Fruit fly (Drosophila melanogaster) whole organism, embryonic: ENCODE data around the gene Prosalpha6T.
A peak's percentile ranks its signal among the peaks of the same experiment; 100 is the strongest.

ENCODE experiments used
- Adf1 ChIP-seq: fragments of 200-800 bp; sonication (Bioruptor generic); IDR thresholded peaks from 2 replicates; pipeline ENCODE4 v1.3.6; 2022; ENCODE audit warnings: missing biosample characterization, missing genetic modification characterization
- Antp ChIP-seq: fragments of 200-800 bp; sonication (Bioruptor generic); optimal IDR thresholded peaks from 3 replicates; lab custom pipeline; 2016; ENCODE audit warnings: missing biosample characterization, missing genetic modification characterization
- BEAF-32 ChIP-seq: fragments of 200-800 bp; sonication (Bioruptor generic); optimal IDR thresholded peaks from 3 replicates; lab custom pipeline; 2017; ENCODE audit warnings: missing biosample characterization, missing genetic modification characterization, mild to moderate bottlenecking, moderate library complexity, missing genetic modification reagents
- C15 ChIP-seq: fragments of 200-800 bp; sonication (Bioruptor generic); IDR thresholded peaks from 3 replicates; pipeline ENCODE4 v1.3.6; 2022; ENCODE audit warnings: missing biosample characterization, missing genetic modification characterization
- CG10267 ChIP-seq: fragments of 200-800 bp; sonication (Bioruptor generic); optimal IDR thresholded peaks from 2 replicates; lab custom pipeline; 2018; ENCODE audit warnings: missing biosample characterization, mild to moderate bottlenecking, missing genetic modification characterization, moderate library complexity
- CG10543 ChIP-seq: fragments of 200-800 bp; sonication (Bioruptor generic); optimal IDR thresholded peaks from 3 replicates; lab custom pipeline; 2017; ENCODE audit warnings: missing biosample characterization, mild to moderate bottlenecking, missing genetic modification characterization, moderate library complexity
- CG12155 ChIP-seq: fragments of 200-800 bp; sonication (Bioruptor generic); optimal IDR thresholded peaks from 3 replicates; lab custom pipeline; 2016; ENCODE audit warnings: missing biosample characterization, missing genetic modification characterization
- CG12219 ChIP-seq: fragments of 200-800 bp; sonication (Bioruptor generic); optimal IDR thresholded peaks from 3 replicates; lab custom pipeline; 2018; ENCODE audit warnings: missing biosample characterization, mild to moderate bottlenecking, missing genetic modification characterization
- CG14014 ChIP-seq: fragments of 200-800 bp; sonication (Bioruptor generic); IDR thresholded peaks from 2 replicates; pipeline ENCODE4 v1.3.6; 2022; ENCODE audit warnings: missing biosample characterization, missing genetic modification characterization
- CG14441 ChIP-seq: fragments of 200-800 bp; sonication (Bioruptor generic); IDR thresholded peaks from 2 replicates; pipeline ENCODE4 v1.3.6; 2022; ENCODE audit warnings: missing biosample characterization, missing genetic modification characterization
- CG14710 ChIP-seq: fragments of 200-800 bp; sonication (Bioruptor generic); optimal IDR thresholded peaks from 3 replicates; lab custom pipeline; 2019; ENCODE audit warnings: missing biosample characterization, mild to moderate bottlenecking, missing genetic modification characterization, moderate library complexity
- CG1602 ChIP-seq: fragments of 200-800 bp; sonication (Bioruptor generic); optimal IDR thresholded peaks from 3 replicates; lab custom pipeline; 2016; ENCODE audit warnings: missing biosample characterization, missing genetic modification characterization
- CG1603 ChIP-seq: fragments of 200-800 bp; sonication (Bioruptor generic); optimal IDR thresholded peaks from 2 replicates; lab custom pipeline; 2019; ENCODE audit warnings: missing biosample characterization, mild to moderate bottlenecking, missing genetic modification characterization, moderate library complexity
- CG18262 ChIP-seq: fragments of 200-800 bp; optimal IDR thresholded peaks from 3 replicates; lab custom pipeline; 2019; ENCODE audit warnings: missing biosample characterization, mild to moderate bottlenecking, missing genetic modification characterization, moderate library complexity
- CG2712 ChIP-seq: fragments of 200-800 bp; optimal IDR thresholded peaks from 3 replicates; lab custom pipeline; 2019; ENCODE audit warnings: missing biosample characterization, mild to moderate bottlenecking, missing genetic modification characterization, moderate library complexity
- CG30020 ChIP-seq: fragments of 200-800 bp; optimal IDR thresholded peaks from 2 replicates; lab custom pipeline; 2019; ENCODE audit warnings: missing biosample characterization, mild to moderate bottlenecking, missing genetic modification characterization, moderate library complexity
- CG3163 ChIP-seq: fragments of 200-800 bp; sonication (Bioruptor generic); optimal IDR thresholded peaks from 3 replicates; lab custom pipeline; 2016; ENCODE audit warnings: missing biosample characterization, missing genetic modification characterization
- CG34376 ChIP-seq: fragments of 200-800 bp; sonication (Bioruptor generic); optimal IDR thresholded peaks from 2 replicates; lab custom pipeline; 2018; ENCODE audit warnings: missing biosample characterization, mild to moderate bottlenecking, missing genetic modification characterization
- CG7357 ChIP-seq: fragments of 200-800 bp; sonication (Bioruptor generic); IDR thresholded peaks from 3 replicates; pipeline ENCODE4 v1.3.6; 2022; ENCODE audit warnings: missing biosample characterization, missing genetic modification characterization
- CG7786 ChIP-seq: fragments of 200-800 bp; sonication (Bioruptor generic); optimal IDR thresholded peaks from 2 replicates; lab custom pipeline; 2016; ENCODE audit warnings: missing biosample characterization, missing genetic modification characterization
- CG9437 ChIP-seq: fragments of 200-800 bp; sonication (Bioruptor generic); optimal IDR thresholded peaks from 2 replicates; lab custom pipeline; 2018; ENCODE audit warnings: missing biosample characterization, mild to moderate bottlenecking, missing genetic modification characterization
- CrebB ChIP-seq: fragments of 200-800 bp; sonication (Bioruptor generic); optimal IDR thresholded peaks from 3 replicates; lab custom pipeline; 2018; ENCODE audit warnings: missing biosample characterization, mild to moderate bottlenecking, missing genetic modification characterization
- Doc2 ChIP-seq: fragments of 200-800 bp; sonication (Bioruptor generic); IDR thresholded peaks from 2 replicates; pipeline ENCODE4 v1.3.6; 2022; ENCODE audit warnings: missing biosample characterization, missing genetic modification characterization
- Eip74EF ChIP-seq, 2 experiments: fragments of 200-800 bp in 1 of 2; fragments of >200 bp in 1 of 2; sonication (Bioruptor generic) in 1 of 2; optimal IDR thresholded peaks; 2 replicates each; lab custom pipeline; 2017 to 2019; ENCODE audit warnings: missing biosample characterization in 2 of 2, missing genetic modification characterization in 2 of 2, mild to moderate bottlenecking in 1 of 2, moderate library complexity in 1 of 2
- Hr78 ChIP-seq, 2 experiments: fragments of 200-800 bp in 1 of 2; fragments of >200 bp in 1 of 2; sonication (Bioruptor generic) in 1 of 2; optimal IDR thresholded peaks; 2 replicates each; lab custom pipeline; 2017 to 2019; ENCODE audit warnings: missing biosample characterization in 2 of 2, missing genetic modification characterization in 2 of 2, mild to moderate bottlenecking in 1 of 2, moderate library complexity in 1 of 2
- Lim3 ChIP-seq: fragments of 200-800 bp; sonication (Bioruptor generic); IDR thresholded peaks from 2 replicates; pipeline ENCODE4 v1.3.6; 2022; ENCODE audit warnings: missing biosample characterization, missing genetic modification characterization
- MESR4 ChIP-seq: fragments of 200-800 bp; sonication (Bioruptor generic); optimal IDR thresholded peaks from 2 replicates; lab custom pipeline; 2018; ENCODE audit warnings: missing biosample characterization, mild to moderate bottlenecking, missing genetic modification characterization, moderate library complexity
- Myb ChIP-seq: fragments of 200-800 bp; sonication (Bioruptor generic); optimal IDR thresholded peaks from 2 replicates; lab custom pipeline; 2016; ENCODE audit warnings: missing biosample characterization, missing genetic modification characterization
- NC2β ChIP-seq: fragments of 200-800 bp; sonication (Bioruptor generic); optimal IDR thresholded peaks from 2 replicates; lab custom pipeline; 2016; ENCODE audit warnings: missing biosample characterization, missing genetic modification characterization
- Neu2 ChIP-seq: fragments of 200-800 bp; sonication (Bioruptor generic); optimal IDR thresholded peaks from 3 replicates; lab custom pipeline; 2016; ENCODE audit warnings: missing biosample characterization, missing genetic modification characterization, borderline replicate concordance
- NfI ChIP-seq: fragments of 200-800 bp; sonication (Bioruptor generic); optimal IDR thresholded peaks from 3 replicates; lab custom pipeline; 2018; ENCODE audit warnings: missing biosample characterization, mild to moderate bottlenecking, missing genetic modification characterization, moderate library complexity
- Oaz ChIP-seq: fragments of 200-800 bp; sonication (Bioruptor generic); IDR thresholded peaks from 2 replicates; pipeline ENCODE4 v1.3.6; 2022; ENCODE audit warnings: missing biosample characterization, missing genetic modification characterization
- Sry-β ChIP-seq: fragments of 200-800 bp; sonication (Bioruptor generic); optimal IDR thresholded peaks from 2 replicates; lab custom pipeline; 2018; ENCODE audit warnings: missing biosample characterization, mild to moderate bottlenecking, missing genetic modification characterization, moderate library complexity
- Sry-δ ChIP-seq: fragments of 200-800 bp; sonication (Bioruptor generic); optimal IDR thresholded peaks from 2 replicates; lab custom pipeline; 2016; ENCODE audit warnings: missing biosample characterization, missing genetic modification characterization
- bsh ChIP-seq, 2 experiments: fragments of 200-800 bp; sonication (Bioruptor generic); optimal IDR thresholded peaks; 2 replicates each; lab custom pipeline; 2017 to 2018; ENCODE audit warnings: mild to moderate bottlenecking in 2 of 2, missing biosample characterization in 2 of 2, missing genetic modification characterization in 2 of 2, moderate library complexity in 1 of 2
- caup ChIP-seq: fragments of 200-800 bp; sonication (Bioruptor generic); optimal IDR thresholded peaks from 3 replicates; lab custom pipeline; 2017; ENCODE audit warnings: missing biosample characterization, mild to moderate bottlenecking, missing genetic modification characterization, moderate library complexity; ENCODE audit not compliant: severe bottlenecking
- cwo ChIP-seq: fragments of 200-800 bp; sonication (Bioruptor generic); optimal IDR thresholded peaks from 3 replicates; lab custom pipeline; 2017; ENCODE audit warnings: missing biosample characterization, missing genetic modification characterization, mild to moderate bottlenecking, moderate library complexity, missing genetic modification reagents
- jigr1 ChIP-seq: fragments of 200-800 bp; sonication (Bioruptor generic); IDR thresholded peaks from 3 replicates; pipeline ENCODE4 v1.3.6; 2022; ENCODE audit warnings: missing biosample characterization, missing genetic modification characterization
- kay ChIP-seq: fragments of 200-800 bp; sonication (Bioruptor generic); optimal IDR thresholded peaks from 2 replicates; lab custom pipeline; 2016; ENCODE audit warnings: missing biosample characterization, missing genetic modification characterization
- nom ChIP-seq: fragments of 200-800 bp; sonication (Bioruptor generic); optimal IDR thresholded peaks from 2 replicates; lab custom pipeline; 2017; ENCODE audit warnings: missing biosample characterization, missing genetic modification characterization, mild to moderate bottlenecking, moderate library complexity, missing genetic modification reagents
- peb ChIP-seq: fragments of 200-800 bp; sonication (Bioruptor generic); IDR thresholded peaks from 2 replicates; pipeline ENCODE4 v1.3.6; 2022; ENCODE audit warnings: missing biosample characterization, missing genetic modification characterization
- pnt ChIP-seq: fragments of 200-800 bp; sonication (Bioruptor generic); optimal IDR thresholded peaks from 3 replicates; lab custom pipeline; 2016; ENCODE audit warnings: missing biosample characterization, missing genetic modification characterization
- schlank ChIP-seq: fragments of 200-800 bp; sonication (Bioruptor generic); optimal IDR thresholded peaks from 2 replicates; lab custom pipeline; 2018; ENCODE audit warnings: missing biosample characterization, mild to moderate bottlenecking, missing genetic modification characterization
- seq ChIP-seq: fragments of 200-800 bp; sonication (Bioruptor generic); IDR thresholded peaks from 2 replicates; pipeline ENCODE4 v1.3.6; 2022; ENCODE audit warnings: missing biosample characterization, missing genetic modification characterization
- so ChIP-seq: fragments of 200-800 bp; sonication (Bioruptor generic); IDR thresholded peaks from 3 replicates; pipeline ENCODE4 v1.3.6; 2022; ENCODE audit warnings: missing biosample characterization, missing genetic modification characterization
- sr ChIP-seq: fragments of 200-800 bp; sonication (Bioruptor generic); IDR thresholded peaks from 3 replicates; pipeline ENCODE4 v1.3.6; 2022; ENCODE audit warnings: missing biosample characterization, missing genetic modification characterization
- vnd ChIP-seq: fragments of 200-800 bp; sonication (Bioruptor generic); IDR thresholded peaks from 3 replicates; pipeline ENCODE4 v1.3.6; 2022; ENCODE audit warnings: missing biosample characterization, missing genetic modification characterization; ENCODE audit not compliant: partially characterized antibody
- wek ChIP-seq: fragments of 200-800 bp; sonication (Bioruptor generic); optimal IDR thresholded peaks from 3 replicates; lab custom pipeline; 2018; ENCODE audit warnings: missing biosample characterization, mild to moderate bottlenecking, missing genetic modification characterization, moderate library complexity
- z ChIP-seq: fragments of 200-800 bp; sonication (Bioruptor generic); IDR thresholded peaks from 3 replicates; pipeline ENCODE4 v1.3.6; 2022; ENCODE audit warnings: missing biosample characterization, missing genetic modification characterization

The Prosalpha6T gene

dm6 chr2L:13203437-13204137, 28.3 kb upstream of the Prosalpha6T start, which contains the start of gene Pect (continued):
- TF ChIP-seq CG1603 (tag; lab: Kevin White, UChicago): no peak
- TF ChIP-seq kay (GFP tag; lab: Kevin White, UChicago): no peak
- no peak for TF ChIP-seq CG14441 (GFP tag; lab: Robert Waterston, UW)
- TF ChIP-seq Oaz (GFP tag; lab: Robert Waterston, UW): no peak
- TF ChIP-seq jigr1 (GFP tag; lab: Robert Waterston, UW): no peak
- TF ChIP-seq BEAF-32 (GFP tag; lab: Kevin White, UChicago): peak; percentile 83
- TF ChIP-seq pnt (GFP tag; lab: Kevin White, UChicago): no peak
- TF ChIP-seq so (GFP tag; lab: Robert Waterston, UW): peak; percentile 66; the same call in 1 of the 3 replicates
- TF ChIP-seq CG3163 (GFP tag; lab: Kevin White, UChicago): no peak
- TF ChIP-seq CG7786: no peak
- peak; percentile 30 for TF ChIP-seq caup
- no peak for TF ChIP-seq Doc2 (GFP tag; lab: Robert Waterston, UW)
- TF ChIP-seq Sry-δ (GFP tag; lab: Kevin White, UChicago): peak; percentile 53
- no peak for TF ChIP-seq peb (GFP tag; lab: Robert Waterston, UW)
- TF ChIP-seq bsh (GFP tag; optimal IDR thresholded peaks at IDR 0.05; lab: Kevin White, UChicago): peak in 1 of 2 experiments; percentile 42
- peak; percentile 29 for TF ChIP-seq Adf1 (GFP tag; lab: Robert Waterston, UW)
- TF ChIP-seq seq (GFP tag; lab: Robert Waterston, UW): peak; percentile 44; the same call in 1 of the 2 replicates
- no peak for TF ChIP-seq Hr78 (GFP tag; optimal IDR thresholded peaks at IDR 0.05; lab: Kevin White, UChicago)
- TF ChIP-seq Lim3: no peak
- TF ChIP-seq sr (GFP tag; lab: Robert Waterston, UW): no peak
- TF ChIP-seq CG14710 (tag; lab: Kevin White, UChicago): peak; percentile 69
- peak; percentile 6 for TF ChIP-seq Myb (GFP tag; lab: Kevin White, UChicago)
- TF ChIP-seq Antp: peak; percentile 24
- peak; percentile 4 for TF ChIP-seq NC2β (GFP tag; lab: Kevin White, UChicago)
- peak; percentile 60 for TF ChIP-seq CG10267 (tag; lab: Kevin White, UChicago)
- TF ChIP-seq CG14014 (GFP tag; lab: Robert Waterston, UW): peak; percentile 19; the same call in 1 of the 2 replicates
- no peak for TF ChIP-seq Eip74EF (GFP tag; optimal IDR thresholded peaks at IDR 0.05; lab: Kevin White, UChicago)
- TF ChIP-seq Neu2 (GFP tag; lab: Kevin White, UChicago): no peak
- TF ChIP-seq CG10543 (GFP tag; lab: Kevin White, UChicago): peak; percentile 92
- TF ChIP-seq CG30020 (tag; lab: Kevin White, UChicago): peak; percentile 16
- peak; percentile 16 for TF ChIP-seq schlank (tag; lab: Kevin White, UChicago)
- TF ChIP-seq CG12219 (GFP tag; lab: Kevin White, UChicago): no peak
- no peak for TF ChIP-seq nom (GFP tag; lab: Kevin White, UChicago)
- TF ChIP-seq Sry-β (GFP tag; lab: Kevin White, UChicago): no peak
- peak; percentile 5 for TF ChIP-seq wek (GFP tag; lab: Kevin White, UChicago)
- peak; percentile 96 for TF ChIP-seq CG34376 (GFP tag; lab: Kevin White, UChicago)
- peak; percentile 83 for TF ChIP-seq MESR4
- peak; percentile 8 for TF ChIP-seq CG12155 (GFP tag; lab: Kevin White, UChicago)
- TF ChIP-seq C15 (GFP tag; lab: Robert Waterston, UW): no peak
- peak; percentile 42 for TF ChIP-seq CrebB (tag; lab: Kevin White, UChicago)
- no peak for TF ChIP-seq CG7357 (GFP tag; lab: Robert Waterston, UW)
- no peak for TF ChIP-seq CG18262 (tag; lab: Kevin White, UChicago)
- TF ChIP-seq cwo (GFP tag; lab: Kevin White, UChicago): peak; percentile 57
- TF ChIP-seq CG9437 (GFP tag; lab: Kevin White, UChicago): no peak
- no peak for TF ChIP-seq CG2712
- TF ChIP-seq CG1602 (GFP tag; lab: Kevin White, UChicago): peak; percentile 43
- TF ChIP-seq vnd (GFP tag; lab: Robert Waterston, UW): peak; percentile 40; the same call in 1 of the 3 replicates
- no peak for TF ChIP-seq NfI
- peak; percentile 77 for TF ChIP-seq z (GFP tag; lab: Robert Waterston, UW)
